Fruit fly (Drosophila melanogaster) whole organism, prepupa: Measurements from ENCODE around the gene CG3961.
A peak's percentile ranks its signal among the peaks of the same experiment; 100 is the strongest.

Experiments used
- Blimp-1 ChIP-seq: fragments of 200-800 bp; sonication (Bioruptor generic); optimal IDR thresholded peaks from 3 replicates; lab custom pipeline; 2017; ENCODE audit warnings: missing biosample characterization, missing genetic modification characterization, mild to moderate bottlenecking, moderate library complexity, missing genetic modification reagents
- CG10631 ChIP-seq: fragments of 200-800 bp; sonication (Bioruptor generic); optimal IDR thresholded peaks from 2 replicates; lab custom pipeline; 2016; ENCODE audit warnings: missing biosample characterization, missing genetic modification characterization
- CG10669 ChIP-seq: fragments of 200-800 bp; sonication (Bioruptor generic); optimal IDR thresholded peaks from 3 replicates; lab custom pipeline; 2018; ENCODE audit warnings: missing biosample characterization, mild to moderate bottlenecking, missing genetic modification characterization, moderate library complexity
- CG11762 ChIP-seq: fragments of 200-800 bp; sonication (Bioruptor generic); optimal IDR thresholded peaks from 3 replicates; lab custom pipeline; 2016; ENCODE audit warnings: missing biosample characterization, missing genetic modification characterization; ENCODE audit not compliant: insufficient read depth
- CG11902 ChIP-seq: fragments of 200-800 bp; sonication (Bioruptor generic); optimal IDR thresholded peaks from 3 replicates; lab custom pipeline; 2016; ENCODE audit warnings: missing biosample characterization, missing genetic modification characterization
- CG15336 ChIP-seq: fragments of 200-800 bp; sonication (Bioruptor generic); IDR thresholded peaks from 2 replicates; pipeline ENCODE4 v1.3.6; 2022; ENCODE audit warnings: missing biosample characterization, missing genetic modification characterization
- CG16779 ChIP-seq: fragments of 200-800 bp; sonication (Bioruptor generic); optimal IDR thresholded peaks from 3 replicates; lab custom pipeline; 2017; ENCODE audit warnings: missing biosample characterization, mild to moderate bottlenecking, missing genetic modification characterization
- CG3032 ChIP-seq: fragments of 200-800 bp; optimal IDR thresholded peaks from 2 replicates; lab custom pipeline; 2019; ENCODE audit warnings: missing biosample characterization, mild to moderate bottlenecking, missing genetic modification characterization, moderate library complexity
- CG34406 ChIP-seq: fragments of 200-800 bp; sonication (Bioruptor generic); optimal IDR thresholded peaks from 3 replicates; lab custom pipeline; 2016; ENCODE audit warnings: missing biosample characterization, missing genetic modification characterization
- CG3919 ChIP-seq: fragments of 200-800 bp; sonication (Bioruptor generic); optimal IDR thresholded peaks from 3 replicates; lab custom pipeline; 2016; ENCODE audit warnings: missing biosample characterization, missing genetic modification characterization
- CG6163 ChIP-seq: fragments of 200-800 bp; sonication (Bioruptor generic); IDR thresholded peaks from 3 replicates; pipeline ENCODE4 v1.3.6; 2022; ENCODE audit warnings: missing biosample characterization, missing genetic modification characterization
- CG6808 ChIP-seq: fragments of 200-800 bp; sonication (Bioruptor generic); optimal IDR thresholded peaks from 3 replicates; lab custom pipeline; 2017; ENCODE audit warnings: missing biosample characterization, missing genetic modification characterization, mild to moderate bottlenecking, moderate library complexity, missing genetic modification reagents
- CG6854 ChIP-seq: fragments of 200-800 bp; sonication (Bioruptor generic); optimal IDR thresholded peaks from 2 replicates; lab custom pipeline; 2017; ENCODE audit warnings: missing biosample characterization, mild to moderate bottlenecking, missing genetic modification characterization
- CG7368 ChIP-seq: fragments of 200-800 bp; sonication (Bioruptor generic); optimal IDR thresholded peaks from 3 replicates; lab custom pipeline; 2016; ENCODE audit warnings: missing biosample characterization, missing genetic modification characterization
- CG8119 ChIP-seq: fragments of 200-800 bp; sonication (Bioruptor generic); IDR thresholded peaks from 3 replicates; pipeline ENCODE4 v1.3.6; 2022; ENCODE audit warnings: missing biosample characterization, missing genetic modification characterization
- CG8632 ChIP-seq: fragments of 200-800 bp; sonication (Bioruptor generic); optimal IDR thresholded peaks from 3 replicates; lab custom pipeline; 2016; ENCODE audit warnings: missing biosample characterization, missing genetic modification characterization
- CG9139 ChIP-seq: fragments of 200-800 bp; sonication (Bioruptor generic); optimal IDR thresholded peaks from 3 replicates; lab custom pipeline; 2017; ENCODE audit warnings: missing biosample characterization, mild to moderate bottlenecking, missing genetic modification characterization
- Eip75B ChIP-seq: fragments of 200-800 bp; sonication (Bioruptor generic); optimal IDR thresholded peaks from 3 replicates; lab custom pipeline; 2016; ENCODE audit warnings: missing biosample characterization, missing genetic modification characterization
- Eip78C ChIP-seq: fragments of 200-800 bp; sonication (Bioruptor generic); peaks from one replicate; lab custom pipeline; 2016; ENCODE audit warnings: missing biosample characterization, missing genetic modification characterization
- Ets21C ChIP-seq: fragments of 200-800 bp; sonication (Bioruptor generic); optimal IDR thresholded peaks from 3 replicates; lab custom pipeline; 2016; ENCODE audit warnings: missing biosample characterization, missing genetic modification characterization
- Hr39 ChIP-seq: fragments of 200-800 bp; sonication (Bioruptor generic); optimal IDR thresholded peaks from 2 replicates; lab custom pipeline; 2016; ENCODE audit warnings: missing biosample characterization, missing genetic modification characterization
- Hr4 ChIP-seq: fragments of 200-800 bp; sonication (Bioruptor generic); optimal IDR thresholded peaks from 3 replicates; lab custom pipeline; 2016; ENCODE audit warnings: missing biosample characterization, missing genetic modification characterization
- Met ChIP-seq: fragments of 200-800 bp; sonication (Bioruptor generic); optimal IDR thresholded peaks from 3 replicates; lab custom pipeline; 2016; ENCODE audit warnings: missing biosample characterization, missing genetic modification characterization
- Sox102F ChIP-seq: fragments of 200-800 bp; sonication (Bioruptor generic); optimal IDR thresholded peaks from 2 replicates; lab custom pipeline; 2016; ENCODE audit warnings: missing biosample characterization, mild to moderate bottlenecking, missing genetic modification characterization
- Sox14 ChIP-seq: fragments of 200-800 bp; sonication (Bioruptor generic); optimal IDR thresholded peaks from 3 replicates; lab custom pipeline; 2016; ENCODE audit warnings: missing biosample characterization, missing genetic modification characterization
- Sox15 ChIP-seq: fragments of 200-800 bp; sonication (Bioruptor generic); optimal IDR thresholded peaks from 3 replicates; lab custom pipeline; 2016; ENCODE audit warnings: missing biosample characterization, missing genetic modification characterization
- achi ChIP-seq: fragments of 200-800 bp; sonication (Bioruptor generic); optimal IDR thresholded peaks from 3 replicates; lab custom pipeline; 2016; ENCODE audit warnings: missing biosample characterization, missing genetic modification characterization
- cyc ChIP-seq: fragments of 200-800 bp; sonication (Bioruptor generic); optimal IDR thresholded peaks from 3 replicates; lab custom pipeline; 2016; ENCODE audit warnings: missing biosample characterization, missing genetic modification characterization
- dac ChIP-seq: fragments of 200-800 bp; sonication (Bioruptor generic); optimal IDR thresholded peaks from 2 replicates; lab custom pipeline; 2017; ENCODE audit warnings: missing biosample characterization, mild to moderate bottlenecking, missing genetic modification characterization
- dsx ChIP-seq: fragments of 200-800 bp; optimal IDR thresholded peaks from 3 replicates; lab custom pipeline; 2019; ENCODE audit warnings: missing biosample characterization, mild to moderate bottlenecking, missing genetic modification characterization, moderate library complexity; ENCODE audit not compliant: poor library complexity, severe bottlenecking
- eg ChIP-seq: fragments of 200-800 bp; sonication (Bioruptor generic); IDR thresholded peaks from 3 replicates; pipeline ENCODE4 v1.3.6; 2022; ENCODE audit warnings: missing biosample characterization, missing genetic modification characterization
- esn ChIP-seq: fragments of 200-800 bp; sonication (Bioruptor generic); optimal IDR thresholded peaks from 2 replicates; lab custom pipeline; 2016; ENCODE audit warnings: missing biosample characterization, mild to moderate bottlenecking, missing genetic modification characterization, moderate library complexity
- fd59A ChIP-seq: fragments of 200-800 bp; sonication (Bioruptor generic); optimal IDR thresholded peaks from 2 replicates; lab custom pipeline; 2017; ENCODE audit warnings: missing biosample characterization, mild to moderate bottlenecking, missing genetic modification characterization, missing genetic modification reagents
- fd85E ChIP-seq: fragments of 200-800 bp; sonication (Bioruptor generic); optimal IDR thresholded peaks from 3 replicates; lab custom pipeline; 2016; ENCODE audit warnings: missing biosample characterization, missing genetic modification characterization
- fkh ChIP-seq: fragments of 200-800 bp; sonication (Bioruptor generic); optimal IDR thresholded peaks from 3 replicates; lab custom pipeline; 2017; ENCODE audit warnings: missing biosample characterization, mild to moderate bottlenecking, missing genetic modification characterization, moderate library complexity
- net ChIP-seq: fragments of 200-800 bp; sonication (Bioruptor generic); optimal IDR thresholded peaks from 3 replicates; lab custom pipeline; 2016; ENCODE audit warnings: missing biosample characterization, missing genetic modification characterization
- spab ChIP-seq: fragments of 200-800 bp; sonication (Bioruptor generic); optimal IDR thresholded peaks from 2 replicates; lab custom pipeline; 2017; ENCODE audit warnings: missing biosample characterization, mild to moderate bottlenecking, missing genetic modification characterization, missing genetic modification reagents
- ss ChIP-seq, 2 experiments: fragments of 200-800 bp; sonication (Bioruptor generic); optimal IDR thresholded peaks; 2 replicates in 1 of 2; 3 replicates in 1 of 2; lab custom pipeline; 2017 to 2018; ENCODE audit warnings: mild to moderate bottlenecking in 2 of 2, missing biosample characterization in 2 of 2, missing genetic modification characterization in 2 of 2, moderate library complexity in 1 of 2
- svp ChIP-seq: fragments of 200-800 bp; sonication (Bioruptor generic); peaks from one replicate; lab custom pipeline; 2016; ENCODE audit warnings: missing biosample characterization, missing genetic modification characterization
- topi ChIP-seq: fragments of 200-800 bp; sonication (Bioruptor generic); optimal IDR thresholded peaks from 3 replicates; lab custom pipeline; 2016; ENCODE audit warnings: missing biosample characterization, missing genetic modification characterization
- vri ChIP-seq: fragments of 200-800 bp; sonication (Bioruptor generic); optimal IDR thresholded peaks from 3 replicates; lab custom pipeline; 2016; ENCODE audit warnings: missing biosample characterization, mild to moderate bottlenecking, missing genetic modification characterization

CG3961 gene

DNA sequence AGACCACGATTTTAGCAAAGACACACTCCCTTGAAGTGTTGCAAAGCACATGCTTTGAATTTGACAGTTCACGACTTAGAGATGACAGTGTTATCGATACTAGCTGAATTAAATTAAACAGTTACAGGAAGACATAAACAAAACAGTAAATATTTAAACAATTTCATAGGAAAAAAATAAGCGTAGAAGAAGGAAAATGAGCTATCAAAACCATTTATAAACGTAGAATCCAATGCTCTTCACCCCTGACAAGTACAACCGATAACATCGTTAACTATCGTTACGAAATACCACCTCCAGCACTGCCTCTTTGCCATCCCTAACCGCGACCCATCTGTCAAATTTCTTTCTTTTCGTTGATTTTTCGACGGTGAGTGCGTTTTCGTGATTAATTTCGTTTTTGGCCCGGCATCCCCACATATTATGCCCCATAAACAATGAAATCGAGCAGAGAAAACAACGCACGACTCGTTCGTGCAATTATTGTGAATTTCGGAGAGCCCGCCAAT lies 8.5 kb upstream of the CG3961 start, which contains the start of gene RpL26 (continued):
- TF ChIP-seq CG10631 (GFP tag; lab: Kevin White, UChicago) (peak; percentile 68), CG10669 (GFP tag; lab: Kevin White, UChicago) (no peak), Sox15 (GFP tag; lab: Kevin White, UChicago) (peak; percentile 55), dsx (peak; percentile 14), fkh (GFP tag; lab: Kevin White, UChicago) (no peak), Sox14 (GFP tag; lab: Kevin White, UChicago) (peak; percentile 70), topi (GFP tag; lab: Kevin White, UChicago) (peak; percentile 68), CG11762 (GFP tag; lab: Kevin White, UChicago) (no peak), CG8632 (GFP tag; lab: Kevin White, UChicago) (no peak), dac (GFP tag; lab: Kevin White, UChicago) (no peak), Met (GFP tag; lab: Kevin White, UChicago) (no peak), CG16779 (tag; lab: Kevin White, UChicago) (no peak)

DNA sequence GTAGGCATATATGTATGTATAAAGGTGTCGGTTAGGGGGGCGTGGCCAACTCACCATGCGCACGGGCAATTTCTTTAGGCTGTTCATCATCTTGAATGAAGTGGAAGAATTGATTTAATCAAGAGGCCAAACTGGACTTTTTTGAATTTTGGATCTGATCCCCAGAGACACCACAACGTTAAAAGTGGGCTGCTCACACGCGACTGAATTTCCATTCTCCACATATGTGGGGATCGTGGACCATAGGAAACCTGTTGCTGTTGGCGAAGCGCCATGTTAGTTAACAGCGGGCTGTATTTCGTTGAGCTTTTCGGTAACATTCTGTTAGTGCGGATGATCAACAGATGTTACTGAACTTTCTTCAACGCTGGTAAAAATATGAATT lies 7.8 kb upstream of the CG3961 start, which contains the start of gene CG3902:
TSS of gene CG3902 (minus strand) at position 208 of the 385 bp plus-strand sequence.
- no peak for TF ChIP-seq Hr39 (GFP tag; lab: Kevin White, UChicago)
- no peak for TF ChIP-seq spab (GFP tag; lab: Kevin White, UChicago)
- peak; percentile 44; the same call in 1 of the 3 replicates for TF ChIP-seq CG8119 (GFP tag; lab: Robert Waterston, UW)
- no peak for TF ChIP-seq CG6808 (GFP tag; lab: Kevin White, UChicago)
- peak; percentile 14 for TF ChIP-seq Eip75B (GFP tag; lab: Kevin White, UChicago)
- TF ChIP-seq cyc (GFP tag; lab: Kevin White, UChicago), result no peak
- no peak for TF ChIP-seq Hr4
- TF ChIP-seq fd85E (GFP tag; lab: Kevin White, UChicago), result no peak
- TF ChIP-seq Blimp-1 (GFP tag; lab: Kevin White, UChicago), result no peak
- no peak for TF ChIP-seq CG34406 (GFP tag; lab: Kevin White, UChicago)
- peak; percentile 49; the same call in 1 of the 2 replicates for TF ChIP-seq CG15336
- TF ChIP-seq CG6163 (GFP tag; lab: Robert Waterston, UW), result peak; percentile 57; the same call in 1 of the 3 replicates
- TF ChIP-seq vri (GFP tag; lab: Kevin White, UChicago), result peak; percentile 73
- no peak for TF ChIP-seq fd59A (GFP tag; lab: Kevin White, UChicago)
- TF ChIP-seq esn (GFP tag; lab: Kevin White, UChicago), result peak; percentile 26
- TF ChIP-seq dsx, result peak; percentile 25
- no peak for TF ChIP-seq Met (GFP tag; lab: Kevin White, UChicago)
- no peak for TF ChIP-seq CG3032 (tag; lab: Kevin White, UChicago)
- TF ChIP-seq achi, result no peak
- no peak for TF ChIP-seq CG7368 (GFP tag; lab: Kevin White, UChicago)
- TF ChIP-seq Sox102F, result no peak
- TF ChIP-seq svp (GFP tag; lab: Kevin White, UChicago), result no peak
- peak; percentile 59; the same call in 1 of the 3 replicates for TF ChIP-seq eg
- peak; percentile 22 for TF ChIP-seq net
- peak; percentile 75 for TF ChIP-seq CG6854
- TF ChIP-seq Ets21C, result no peak
- no peak for TF ChIP-seq Sox14 (GFP tag; lab: Kevin White, UChicago)
- no peak for TF ChIP-seq CG16779 (tag; lab: Kevin White, UChicago)
- peak; percentile 38 to 77 for TF ChIP-seq ss (GFP tag; optimal IDR thresholded peaks at IDR 0.05; lab: Kevin White, UChicago)
- peak; percentile 78 for TF ChIP-seq Eip78C (GFP tag; lab: Kevin White, UChicago)
- TF ChIP-seq CG3919 (GFP tag; lab: Kevin White, UChicago), result no peak
- no peak for TF ChIP-seq CG11762 (GFP tag; lab: Kevin White, UChicago)
- no peak for TF ChIP-seq CG11902 (GFP tag; lab: Kevin White, UChicago)
- TF ChIP-seq topi (GFP tag; lab: Kevin White, UChicago), result no peak
- TF ChIP-seq CG9139 (GFP tag; lab: Kevin White, UChicago), result peak; percentile 28
- TF ChIP-seq CG10669 (GFP tag; lab: Kevin White, UChicago), result no peak
